Fruit fly (Drosophila melanogaster) ovary, adult (tissue): ENCODE data around the gene CG42781.

Experiments used
- CG17801 ChIP-seq: fragments of 200-800 bp; optimal IDR thresholded peaks from 2 replicates; lab custom pipeline; 2019; ENCODE audit warnings: missing biosample characterization, mild to moderate bottlenecking, missing genetic modification characterization, moderate library complexity; ENCODE audit not compliant: partially characterized antibody

CG42781 gene

dm6 chrX:7382890-7383289 is at the start of gene CG42781:
Gene CG42781 (minus strand): TSS chrX:7382990.
- TF ChIP-seq CG17801 (GFP tag; lab: Kevin White, UChicago) = no peak

- no peak for TF ChIP-seq CG17801 (GFP tag; lab: Kevin White, UChicago)
Observed at dm6 chrX:7432393-7432792, 49.6 kb upstream of the CG42781 start.

- TF ChIP-seq CG17801 (GFP tag; lab: Kevin White, UChicago) = no peak
Observed at dm6 chrX:7425643-7426042, 42.9 kb upstream of the CG42781 start, which contains the start of gene CG32726. Gene CG32726 (minus strand): TSS chrX:7425743.

- TF ChIP-seq CG17801 (GFP tag; lab: Kevin White, UChicago) = no peak
Observed at dm6 chrX:7424742-7425141, 42.0 kb upstream of the CG42781 start, which contains the start of gene CG15036. Gene CG15036 (minus strand): TSS chrX:7424842.

- no peak for TF ChIP-seq CG17801 (GFP tag; lab: Kevin White, UChicago)
Observed at dm6 chrX:7422577-7422976, 39.8 kb upstream of the CG42781 start.

- no peak for TF ChIP-seq CG17801 (GFP tag; lab: Kevin White, UChicago)
Observed at dm6 chrX:7418294-7418693, 35.5 kb upstream of the CG42781 start, which contains the start of gene rumpel. Gene rumpel (plus strand): TSS chrX:7418594.

dm6 chrX:7417875-7418274 is 35.1 kb upstream of the CG42781 start:
- no peak for TF ChIP-seq CG17801 (GFP tag; lab: Kevin White, UChicago)

- no peak for TF ChIP-seq CG17801 (GFP tag; lab: Kevin White, UChicago)
Observed at dm6 chrX:7416953-7417352, 34.2 kb upstream of the CG42781 start, which contains the start of gene CG34337. Gene CG34337 (plus strand): TSS chrX:7417253.

dm6 chrX:7415027-7415426 is 32.2 kb upstream of the CG42781 start:
- TF ChIP-seq CG17801 (GFP tag; lab: Kevin White, UChicago) = no peak

- TF ChIP-seq CG17801 (GFP tag; lab: Kevin White, UChicago) = no peak
Observed at dm6 chrX:7413569-7413968, 30.8 kb upstream of the CG42781 start, which contains the start of gene CG42705. Gene CG42705 (plus strand): TSS chrX:7413869.

- no peak for TF ChIP-seq CG17801 (GFP tag; lab: Kevin White, UChicago)
Observed at dm6 chrX:7412368-7412767, 29.6 kb upstream of the CG42781 start, which contains the start of gene CG42704. Gene CG42704 (plus strand): TSS chrX:7412668.

dm6 chrX:7411806-7412205 is 29.0 kb upstream of the CG42781 start, which contains the start of gene CG42246:
Gene CG42246 (minus strand): TSS chrX:7411906.
- no peak for TF ChIP-seq CG17801 (GFP tag; lab: Kevin White, UChicago)

- no peak for TF ChIP-seq CG17801 (GFP tag; lab: Kevin White, UChicago)
Observed at dm6 chrX:7406908-7407307, 24.1 kb upstream of the CG42781 start, which contains the start of gene CG32727. Gene CG32727 (plus strand): TSS chrX:7407208.

- TF ChIP-seq CG17801 (GFP tag; lab: Kevin White, UChicago) = no peak
Observed at dm6 chrX:7405697-7406096, 22.9 kb upstream of the CG42781 start, which contains the start of gene CG1677. Gene CG1677 (minus strand): TSS chrX:7405797.

dm6 chrX:7403074-7403473 is 20.3 kb upstream of the CG42781 start, which contains the start of gene CG15035:
Gene CG15035 (minus strand): TSS chrX:7403174.
- no peak for TF ChIP-seq CG17801 (GFP tag; lab: Kevin White, UChicago)

dm6 chrX:7379569-7379968 is 3.2 kb downstream of the CG42781 start:
- TF ChIP-seq CG17801 (GFP tag; lab: Kevin White, UChicago) = no peak
